Fruit fly (Drosophila melanogaster) whole organism, wandering third instar larva: ENCODE results near the gene puc.

ENCODE experiments used
- CrebA ChIP-seq: fragments of 200-800 bp; sonication (Bioruptor generic); optimal IDR thresholded peaks from 2 replicates; lab custom pipeline; 2016; ENCODE audit warnings: missing biosample characterization, mild to moderate bottlenecking, missing genetic modification characterization, borderline replicate concordance
- Hr78 ChIP-seq: fragments of >200 bp; optimal IDR thresholded peaks from 2 replicates; lab custom pipeline; 2017; ENCODE audit warnings: missing biosample characterization, missing genetic modification characterization
- Rel ChIP-seq, 2 experiments: fragments of 200-800 bp; sonication (Bioruptor generic) in 1 of 2; optimal IDR thresholded peaks; 2 replicates in 1 of 2; 3 replicates in 1 of 2; lab custom pipeline; 2016 to 2019; ENCODE audit warnings: mild to moderate bottlenecking in 2 of 2, missing biosample characterization in 2 of 2, missing genetic modification characterization in 2 of 2, moderate library complexity in 1 of 2
- dl ChIP-seq, 2 experiments: fragments of 175-275, 200-275 bp in 1 of 2; fragments of 200-275 bp in 1 of 2; sonication (Bioruptor generic); optimal IDR thresholded peaks; lab custom pipeline; 2018; ENCODE audit warnings: mild to moderate bottlenecking in 2 of 2, missing biosample characterization in 2 of 2, missing genetic modification characterization in 2 of 2, moderate library complexity in 2 of 2; ENCODE audit not compliant: partially characterized antibody in 2 of 2, insufficient read depth in 1 of 2
- dmrt93B ChIP-seq: fragments of 200-800 bp; sonication (Bioruptor generic); optimal IDR thresholded peaks from 2 replicates; lab custom pipeline; 2018; ENCODE audit warnings: missing biosample characterization, mild to moderate bottlenecking, missing genetic modification characterization
- ey ChIP-seq: fragments of 200-800 bp; sonication (Bioruptor generic); optimal IDR thresholded peaks from 2 replicates; lab custom pipeline; 2016; ENCODE audit warnings: missing biosample characterization, missing genetic modification characterization
- fru ChIP-seq: fragments of 200-800 bp; sonication (Bioruptor generic); optimal IDR thresholded peaks from 3 replicates; lab custom pipeline; 2016; ENCODE audit warnings: missing biosample characterization, mild to moderate bottlenecking, missing genetic modification characterization
- pan ChIP-seq: fragments of >200 bp; optimal IDR thresholded peaks from 2 replicates; lab custom pipeline; 2017
- psq ChIP-seq: fragments of 200-800 bp; sonication (Bioruptor generic); optimal IDR thresholded peaks from 3 replicates; lab custom pipeline; 2017; ENCODE audit warnings: missing biosample characterization, mild to moderate bottlenecking, missing genetic modification characterization, moderate library complexity
- rgr ChIP-seq: fragments of 200-800 bp; sonication (Bioruptor generic); optimal IDR thresholded peaks from 3 replicates; lab custom pipeline; 2016; ENCODE audit warnings: missing biosample characterization, mild to moderate bottlenecking, missing genetic modification characterization
- sv ChIP-seq: fragments of 200-800 bp; sonication (Bioruptor generic); optimal IDR thresholded peaks from 3 replicates; lab custom pipeline; 2016; ENCODE audit warnings: missing biosample characterization, missing genetic modification characterization
- usp ChIP-seq: fragments of >200 bp; optimal IDR thresholded peaks from 2 replicates; lab custom pipeline; 2017; ENCODE audit warnings: missing biosample characterization, missing genetic modification characterization

dm6 chr3R:8132398-8132797, 27.3 kb downstream of the puc start:
- TF ChIP-seq Rel (GFP tag; optimal IDR thresholded peaks at IDR 0.05; lab: Kevin White, UChicago) (no peak), Rel (tag; optimal IDR thresholded peaks at IDR 0.05; lab: Kevin White, UChicago) (no peak), dl (GFP tag; optimal IDR thresholded peaks at IDR 0.05; lab: Kevin White, UChicago; ENCODE audit: insufficient read depth in 1 of 2, partially characterized antibody in 2 of 2) (no peak), fru (GFP tag; lab: Kevin White, UChicago) (peak; percentile 47), rgr (peak; percentile 42), ey (GFP tag; lab: Kevin White, UChicago) (peak; percentile 52), usp (no peak), psq (GFP tag; lab: Kevin White, UChicago) (peak; percentile 23), CrebA (GFP tag; lab: Kevin White, UChicago) (no peak), sv (GFP tag; lab: Kevin White, UChicago) (no peak), dmrt93B (no peak), pan (lab: Kevin White, UChicago) (no peak), Hr78 (GFP tag; lab: Kevin White, UChicago) (no peak)
